Fruit fly (Drosophila melanogaster): ENCODE measurements around the gene Syx18.

DNA sequence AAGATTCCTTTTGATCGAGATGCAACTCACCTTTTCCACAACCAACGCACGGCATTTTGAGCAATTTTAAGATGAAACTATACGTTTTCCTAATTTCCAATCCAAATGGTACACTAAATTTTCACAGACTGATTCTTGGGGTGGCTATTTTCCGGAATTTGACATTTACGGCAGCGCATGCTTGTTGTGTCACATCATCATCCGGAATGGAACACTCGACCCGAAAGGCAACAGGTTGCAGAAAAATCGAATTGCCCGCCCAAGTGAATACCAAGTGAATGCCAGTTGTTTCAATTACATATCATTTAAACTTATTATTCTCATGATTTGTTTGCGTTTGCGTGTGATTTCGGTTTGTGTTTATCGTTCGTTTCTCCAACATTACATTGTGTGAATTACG lies 9.6 kb upstream of the Syx18 start, which contains the start of gene MtnF:
- TF ChIP-seq cnc (optimal IDR thresholded peaks at IDR 0.05) (no peak), toe (GFP tag; optimal IDR thresholded peaks at IDR 0.05) (no peak), kay (GFP tag; ENCODE audit: borderline replicate concordance) (no peak), CG7101 (tag; optimal IDR thresholded peaks at IDR 0.05) (no peak), pad (GFP tag; optimal IDR thresholded peaks at IDR 0.05) (no peak), CG14711 (tag; optimal IDR thresholded peaks at IDR 0.05) (no peak), bab1 (GFP tag; optimal IDR thresholded peaks at IDR 0.05) (no peak), ovo (GFP tag; optimal IDR thresholded peaks at IDR 0.05) (no peak), CG33017 (tag; optimal IDR thresholded peaks at IDR 0.05) (no peak), CG7045 (GFP tag; optimal IDR thresholded peaks at IDR 0.05) (no peak), Mnt (GFP tag; optimal IDR thresholded peaks at IDR 0.05) (no peak), Hr96 (GFP tag; optimal IDR thresholded peaks at IDR 0.05) (no peak)

Measured in whole organism, adult.